Fruit fly (Drosophila melanogaster): ENCODE results near the gene PDZ-GEF.

dm6 chr2L:6356686-6357362, 33.3 kb downstream of the PDZ-GEF start:
- no peak for TF ChIP-seq usp (GFP tag; optimal IDR thresholded peaks at IDR 0.05)
- no peak for TF ChIP-seq EcR (GFP tag; optimal IDR thresholded peaks at IDR 0.05)
- no peak for TF ChIP-seq psq (optimal IDR thresholded peaks at IDR 0.05)
- no peak for TF ChIP-seq Dll (optimal IDR thresholded peaks at IDR 0.05)
- no peak for TF ChIP-seq pan (optimal IDR thresholded peaks at IDR 0.05)
- no peak for TF ChIP-seq CG8478 (optimal IDR thresholded peaks at IDR 0.05)
